Fruit fly (Drosophila melanogaster) whole organism, prepupa: ENCODE data around the gene CG4374.
A peak's percentile ranks its signal among the peaks of the same experiment; 100 is the strongest.

Experiments used
- Blimp-1 ChIP-seq: fragments of 200-800 bp; sonication (Bioruptor generic); optimal IDR thresholded peaks from 3 replicates; lab custom pipeline; 2017; ENCODE audit warnings: missing biosample characterization, missing genetic modification characterization, mild to moderate bottlenecking, moderate library complexity, missing genetic modification reagents
- CG15336 ChIP-seq: fragments of 200-800 bp; sonication (Bioruptor generic); IDR thresholded peaks from 2 replicates; pipeline ENCODE4 v1.3.6; 2022; ENCODE audit warnings: missing biosample characterization, missing genetic modification characterization
- CG6854 ChIP-seq: fragments of 200-800 bp; sonication (Bioruptor generic); optimal IDR thresholded peaks from 2 replicates; lab custom pipeline; 2017; ENCODE audit warnings: missing biosample characterization, mild to moderate bottlenecking, missing genetic modification characterization
- Eip75B ChIP-seq: fragments of 200-800 bp; sonication (Bioruptor generic); optimal IDR thresholded peaks from 3 replicates; lab custom pipeline; 2016; ENCODE audit warnings: missing biosample characterization, missing genetic modification characterization
- Sox15 ChIP-seq: fragments of 200-800 bp; sonication (Bioruptor generic); optimal IDR thresholded peaks from 3 replicates; lab custom pipeline; 2016; ENCODE audit warnings: missing biosample characterization, missing genetic modification characterization
- eg ChIP-seq: fragments of 200-800 bp; sonication (Bioruptor generic); IDR thresholded peaks from 3 replicates; pipeline ENCODE4 v1.3.6; 2022; ENCODE audit warnings: missing biosample characterization, missing genetic modification characterization

- TF ChIP-seq CG15336 (GFP tag; lab: Robert Waterston, UW) (peak; percentile 30; the same call in 1 of the 2 replicates), eg (GFP tag; lab: Robert Waterston, UW) (peak; percentile 65), CG6854 (GFP tag; lab: Kevin White, UChicago) (no peak), Sox15 (GFP tag; lab: Kevin White, UChicago) (no peak), Eip75B (GFP tag; lab: Kevin White, UChicago) (no peak), Blimp-1 (GFP tag; lab: Kevin White, UChicago) (no peak)
Measured at dm6 chr3R:23417650-23418049, 54.4 kb downstream of the CG4374 start.
